Worm (Caenorhabditis elegans): ENCODE data around the gene F56D5.9.

DNA sequence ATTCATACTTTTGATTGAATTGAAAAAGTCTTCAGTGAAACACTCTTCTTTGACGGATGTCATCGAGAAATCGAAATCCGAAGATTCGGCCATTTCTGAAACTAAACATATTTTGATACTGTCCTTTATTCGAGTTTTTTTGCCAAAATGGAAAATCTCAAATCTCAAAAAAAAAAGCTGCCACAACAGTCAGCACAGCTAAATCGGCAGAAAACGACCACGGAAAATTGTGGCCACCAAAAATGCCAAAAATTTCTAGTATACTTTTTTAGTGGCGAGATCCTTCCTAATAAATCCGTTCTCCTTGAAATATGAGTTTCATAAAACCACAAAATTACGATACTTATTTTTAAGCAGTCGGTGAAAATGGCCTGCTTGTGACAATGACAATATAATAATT is 21.6 kb upstream of the F56D5.9 start, which contains the start of gene F38E11.9:
- TF ChIP-seq fos-1 (tag; optimal IDR thresholded peaks at IDR 0.05) (no peak), daf-16 (GFP tag; optimal IDR thresholded peaks at IDR 0.05) (no peak), daf-16 (tag; optimal IDR thresholded peaks at IDR 0.05) (no peak), mes-2 (tag; optimal IDR thresholded peaks at IDR 0.05; ENCODE audit: poor library complexity, severe bottlenecking) (no peak), ztf-7 (tag; optimal IDR thresholded peaks at IDR 0.05) (no peak)

Data from whole organism, L4 larva.